Worm (Caenorhabditis elegans) whole organism, young adult: ENCODE results near the gene C47E12.11.

Experiments
- B0019.2 ChIP-seq: fragments of 200-800 bp; sonication (Bioruptor generic); conservative IDR thresholded peaks from 2 replicates; pipeline ENCODE4 v1.3.6; 2022; ENCODE audit warnings: missing genetic modification reagents, missing genetic modification characterization, missing compliant biosample characterization
- C06A6.2 ChIP-seq: fragments of 200-800 bp; sonication (Bioruptor generic); conservative IDR thresholded peaks from 2 replicates; pipeline ENCODE4 v1.3.6; 2022; ENCODE audit warnings: missing genetic modification characterization, missing compliant biosample characterization
- F22D6.2 ChIP-seq: sonication (generic microtip); optimal IDR thresholded peaks from 2 replicates; lab custom pipeline; 2016; ENCODE audit warnings: mild to moderate bottlenecking, missing genetic modification characterization, missing compliant biosample characterization
- ceh-40 ChIP-seq: fragments of 200-800 bp; sonication (Bioruptor generic); IDR thresholded peaks from 2 replicates; pipeline ENCODE4 v1.3.6; 2022; ENCODE audit warnings: missing genetic modification characterization, missing compliant biosample characterization
- lin-40 ChIP-seq: sonication (generic microtip); optimal IDR thresholded peaks from 2 replicates; lab custom pipeline; 2016; ENCODE audit warnings: missing genetic modification characterization, mild to moderate bottlenecking, missing compliant biosample characterization, missing genotype, missing genetic modification reagents
- mxl-1 ChIP-seq: sonication (generic microtip); optimal IDR thresholded peaks from 2 replicates; lab custom pipeline; 2016; ENCODE audit warnings: missing genetic modification characterization, missing compliant biosample characterization
- nhr-27 ChIP-seq: fragments of 200-800 bp; sonication (Bioruptor generic); optimal IDR thresholded peaks from 2 replicates; lab custom pipeline; 2018; ENCODE audit warnings: mild to moderate bottlenecking, missing genetic modification characterization, moderate library complexity, missing compliant biosample characterization

- TF ChIP-seq B0019.2 (GFP tag; lab: Robert Waterston, UW) (no peak), nhr-27 (tag; lab: Kevin White, UChicago) (no peak), C06A6.2 (no peak), F22D6.2 (tag; lab: Kevin White, UChicago) (no peak), lin-40 (tag; lab: Kevin White, UChicago) (no peak), ceh-40 (GFP tag; lab: Robert Waterston, UW) (no peak), mxl-1 (tag; lab: Kevin White, UChicago) (no peak)
These were observed 21.2 kb upstream of the C47E12.11 start for ce11 chrIV:9948035-9948434.
